Worm (Caenorhabditis elegans): Measurements from ENCODE around the gene str-135.

Gene str-135

DNA sequence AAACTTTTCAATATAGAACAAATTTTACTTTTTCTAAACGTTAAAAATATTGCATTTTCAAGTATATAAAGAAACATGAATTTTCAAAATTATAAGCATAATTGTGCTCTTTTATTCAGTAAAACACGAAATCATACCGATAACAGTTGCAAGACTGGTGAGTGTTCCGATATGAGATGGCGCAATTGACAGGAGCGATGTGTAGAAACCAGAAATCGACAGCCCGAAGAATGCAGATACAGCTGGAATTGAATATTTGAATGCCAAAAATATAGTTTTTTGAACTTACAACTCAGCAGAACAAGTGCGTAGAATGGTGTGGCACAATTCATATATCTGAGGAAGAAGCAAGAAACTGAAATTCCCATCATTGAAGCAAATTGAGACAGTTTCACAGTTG is 2.3 kb upstream of the str-135 start:
- TF ChIP-seq aha-1 (tag) = peak; percentile 62
- TF ChIP-seq dmd-6 (GFP tag; IDR thresholded peaks at IDR 0.05) = peak; percentile 16; the same call in 1 of the 2 replicates
- no peak for TF ChIP-seq Y105C5A.15 (GFP tag; IDR thresholded peaks at IDR 0.05)

DNA sequence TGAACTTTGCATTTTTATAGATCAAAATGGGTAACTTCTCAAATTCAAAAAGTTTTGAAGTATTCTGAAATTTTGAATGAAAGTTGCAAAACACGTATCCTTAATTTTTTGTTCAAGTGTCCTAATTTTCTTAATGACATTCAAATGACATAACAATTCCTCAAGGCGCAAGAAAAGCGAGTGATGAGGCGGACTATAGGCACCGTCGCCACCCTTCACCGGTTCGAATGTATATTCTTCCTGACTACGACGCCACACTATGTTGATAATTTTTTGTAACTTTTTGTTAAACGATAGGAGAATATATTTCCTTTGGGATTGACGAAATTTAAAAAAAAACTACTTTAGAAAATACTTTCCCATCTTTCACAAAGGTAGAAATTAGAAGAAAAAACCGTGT is 976 bp upstream of the str-135 start:
- TF ChIP-seq aha-1 (tag) (peak; percentile 81), mdt-29 (GFP tag; IDR thresholded peaks at IDR 0.05) (no peak)

DNA sequence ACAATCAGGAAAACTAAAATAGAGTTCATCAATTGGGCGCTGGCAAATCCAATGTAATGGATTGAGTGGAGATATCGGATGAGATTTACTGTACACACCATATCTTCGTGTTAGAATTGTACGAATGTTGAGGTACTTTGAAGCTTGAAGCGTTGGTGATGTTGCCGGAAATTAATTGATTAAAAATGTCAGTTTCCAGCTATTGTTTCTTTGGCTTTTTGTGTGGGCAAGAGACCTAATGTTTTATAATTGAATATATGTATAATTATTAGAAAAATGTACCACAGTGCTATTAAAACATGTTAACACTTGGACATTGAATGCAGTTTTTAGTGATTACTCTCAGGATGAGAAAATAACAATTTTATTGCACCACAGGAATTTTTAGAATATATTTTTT is 1.8 kb downstream of the str-135 start, which contains the start of gene str-136:
str-136 (minus strand) TSS at position 101 of the 400 bp plus-strand sequence.
- TF ChIP-seq mep-1 (tag; optimal IDR thresholded peaks at IDR 0.05) (no peak), nhr-28 (tag; optimal IDR thresholded peaks at IDR 0.05) (no peak), unc-62 (GFP tag; optimal IDR thresholded peaks at IDR 0.05 in 1 of 2) (peak in 1 of 2 experiments; percentile 9), unc-62 (tag; optimal IDR thresholded peaks at IDR 0.05) (no peak)

DNA sequence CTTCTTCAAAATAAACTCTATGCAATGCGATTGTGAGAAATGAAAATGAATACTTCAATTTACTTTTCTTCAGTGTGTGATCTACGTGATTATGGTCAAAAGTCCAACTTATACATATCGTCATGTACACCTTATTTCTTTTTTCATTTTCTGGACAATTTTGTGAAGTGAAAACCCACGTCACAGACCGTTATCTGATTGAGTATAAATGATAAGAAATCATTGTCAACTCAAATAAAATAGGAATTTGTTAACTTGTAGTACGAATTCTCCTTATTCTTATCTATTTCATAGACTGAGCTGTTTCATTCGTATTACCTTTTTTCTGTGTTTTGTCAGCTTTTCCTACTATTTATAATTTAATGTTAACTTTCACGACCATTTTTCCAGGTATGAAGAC is 8.7 kb downstream of the str-135 start, which contains the start of gene asp-5:
asp-5 (plus strand) TSS at position 391 of the 400 bp plus-strand sequence.
- TF ChIP-seq nhr-28 (tag; optimal IDR thresholded peaks at IDR 0.05) (peak; percentile 57), aha-1 (tag) (peak; percentile 69), fos-1 (tag; optimal IDR thresholded peaks at IDR 0.05) (no peak), nhr-25 (tag; optimal IDR thresholded peaks at IDR 0.05; ENCODE audit: borderline replicate concordance, insufficient read depth) (no peak), dpl-1 (GFP tag; optimal IDR thresholded peaks at IDR 0.05) (no peak), pqm-1 (tag; optimal IDR thresholded peaks at IDR 0.05) (peak; percentile 71), nhr-48 (tag; optimal IDR thresholded peaks at IDR 0.05) (no peak), ctbp-1 (GFP tag; IDR thresholded peaks at IDR 0.05) (no peak), jun-1 (tag; optimal IDR thresholded peaks at IDR 0.05) (no peak), lim-7 (GFP tag; IDR thresholded peaks at IDR 0.05) (no peak), saeg-2 (GFP tag; IDR thresholded peaks at IDR 0.05) (no peak), nhr-77 (tag; optimal IDR thresholded peaks at IDR 0.05) (peak; percentile 42), nhr-102 (tag; optimal IDR thresholded peaks at IDR 0.05) (no peak), ceh-82 (tag; optimal IDR thresholded peaks at IDR 0.05) (no peak), snpc-1.2 (GFP tag; IDR thresholded peaks at IDR 0.05) (no peak), nhr-10 (tag; optimal IDR thresholded peaks at IDR 0.05) (no peak), madf-5 (GFP tag; IDR thresholded peaks at IDR 0.05) (no peak), cey-2 (tag; optimal IDR thresholded peaks at IDR 0.05; ENCODE audit: borderline replicate concordance, insufficient read depth) (no peak), lir-3 (tag; optimal IDR thresholded peaks at IDR 0.05) (no peak), dve-1 (tag; optimal IDR thresholded peaks at IDR 0.05; ENCODE audit: insufficient read depth) (peak; percentile 59), hlh-30 (tag; optimal IDR thresholded peaks at IDR 0.05; ENCODE audit: insufficient read depth) (no peak), tra-1 (GFP tag; IDR thresholded peaks at IDR 0.05) (no peak), lin-39 (tag; optimal IDR thresholded peaks at IDR 0.05) (no peak), set-16 (GFP tag; IDR thresholded peaks at IDR 0.05) (no peak), spr-1 (tag; optimal IDR thresholded peaks at IDR 0.05) (no peak), lin-38 (GFP tag; IDR thresholded peaks at IDR 0.05) (no peak), hlh-11 (tag; optimal IDR thresholded peaks at IDR 0.05) (peak; percentile 41), mdt-29 (GFP tag; IDR thresholded peaks at IDR 0.05) (no peak), daf-16 (GFP tag; optimal IDR thresholded peaks at IDR 0.05) (no peak), daf-16 (tag; optimal IDR thresholded peaks at IDR 0.05) (peak; percentile 62), lin-1 (GFP tag; IDR thresholded peaks at IDR 0.05) (no peak), dmd-6 (GFP tag; IDR thresholded peaks at IDR 0.05) (peak; percentile 26; the same call in 1 of the 2 replicates)

All from whole organism, L4 larva.